Worm (Caenorhabditis elegans): Measurements from ENCODE around the gene rbm-34.

The rbm-34 gene

ce11 chrIV:12085120-12085519 is at the start of gene rbm-34:
rbm-34 (plus strand) TSS chrIV:12085420.
- TF ChIP-seq flt-1 (GFP tag; IDR thresholded peaks at IDR 0.05) (no peak), B0310.2 (tag; optimal IDR thresholded peaks at IDR 0.05) (no peak), ama-1 (optimal IDR thresholded peaks at IDR 0.05) (no peak), tra-4 (tag; optimal IDR thresholded peaks at IDR 0.05) (no peak), hnd-1 (tag; optimal IDR thresholded peaks at IDR 0.05) (no peak), ceh-36 (tag; optimal IDR thresholded peaks at IDR 0.05) (no peak), hmbx-1 (tag; optimal IDR thresholded peaks at IDR 0.05) (no peak), sea-1 (GFP tag; conservative IDR thresholded peaks at IDR 0.05) (no peak), pes-1 (GFP tag; IDR thresholded peaks at IDR 0.05) (no peak), aly-1 (tag; optimal IDR thresholded peaks at IDR 0.05) (no peak), ceh-13 (GFP tag; optimal IDR thresholded peaks at IDR 0.05) (no peak), tbx-11 (GFP tag; IDR thresholded peaks at IDR 0.05) (no peak), scrt-1 (GFP tag; IDR thresholded peaks at IDR 0.05) (no peak), hmg-4 (GFP tag; optimal IDR thresholded peaks at IDR 0.05) (no peak), tbx-37 (GFP tag; conservative IDR thresholded peaks at IDR 0.05) (no peak), F13C5.2 (tag; optimal IDR thresholded peaks at IDR 0.05) (no peak), ets-7 (tag; optimal IDR thresholded peaks at IDR 0.05) (no peak)

ce11 chrIV:12035422-12035821 is 49.8 kb upstream of the rbm-34 start:
- TF ChIP-seq B0310.2 (tag; optimal IDR thresholded peaks at IDR 0.05): no peak
- TF ChIP-seq ets-7 (tag; optimal IDR thresholded peaks at IDR 0.05): no peak
- TF ChIP-seq hnd-1 (tag; optimal IDR thresholded peaks at IDR 0.05): no peak
- TF ChIP-seq hmg-4 (GFP tag; optimal IDR thresholded peaks at IDR 0.05): no peak
- TF ChIP-seq ceh-13 (GFP tag; optimal IDR thresholded peaks at IDR 0.05): no peak
- TF ChIP-seq F13C5.2 (tag; optimal IDR thresholded peaks at IDR 0.05): no peak
- TF ChIP-seq tbx-37 (GFP tag; conservative IDR thresholded peaks at IDR 0.05): no peak
- no peak for TF ChIP-seq aly-1 (tag; optimal IDR thresholded peaks at IDR 0.05)
- no peak for TF ChIP-seq ceh-36 (tag; optimal IDR thresholded peaks at IDR 0.05)
- no peak for TF ChIP-seq tra-4 (tag; optimal IDR thresholded peaks at IDR 0.05)

ce11 chrIV:12036924-12037323 is 48.3 kb upstream of the rbm-34 start:
- TF ChIP-seq ets-7 (tag; optimal IDR thresholded peaks at IDR 0.05) (no peak), B0310.2 (tag; optimal IDR thresholded peaks at IDR 0.05) (no peak), pes-1 (GFP tag; IDR thresholded peaks at IDR 0.05) (no peak), F13C5.2 (tag; optimal IDR thresholded peaks at IDR 0.05) (no peak), tbx-11 (GFP tag; IDR thresholded peaks at IDR 0.05) (no peak), flt-1 (GFP tag; IDR thresholded peaks at IDR 0.05) (no peak), hmg-4 (GFP tag; optimal IDR thresholded peaks at IDR 0.05) (no peak), ama-1 (optimal IDR thresholded peaks at IDR 0.05) (no peak), tbx-37 (GFP tag; conservative IDR thresholded peaks at IDR 0.05) (no peak), ceh-13 (GFP tag; optimal IDR thresholded peaks at IDR 0.05) (no peak), sea-1 (GFP tag; conservative IDR thresholded peaks at IDR 0.05) (no peak), ceh-36 (tag; optimal IDR thresholded peaks at IDR 0.05) (no peak), tra-4 (tag; optimal IDR thresholded peaks at IDR 0.05) (no peak), scrt-1 (GFP tag; IDR thresholded peaks at IDR 0.05) (no peak), aly-1 (tag; optimal IDR thresholded peaks at IDR 0.05) (no peak)

- TF ChIP-seq flt-1 (GFP tag; IDR thresholded peaks at IDR 0.05) (no peak), ceh-13 (GFP tag; optimal IDR thresholded peaks at IDR 0.05) (no peak), sea-1 (GFP tag; conservative IDR thresholded peaks at IDR 0.05) (no peak), pes-1 (GFP tag; IDR thresholded peaks at IDR 0.05) (no peak), scrt-1 (GFP tag; IDR thresholded peaks at IDR 0.05) (no peak)
These were observed 44.8 kb upstream of the rbm-34 start for ce11 chrIV:12040431-12040830.

ce11 chrIV:12043054-12043453 is 42.2 kb upstream of the rbm-34 start:
- TF ChIP-seq hmg-4 (GFP tag; optimal IDR thresholded peaks at IDR 0.05) (no peak), hnd-1 (tag; optimal IDR thresholded peaks at IDR 0.05) (no peak), scrt-1 (GFP tag; IDR thresholded peaks at IDR 0.05) (no peak), hmbx-1 (tag; optimal IDR thresholded peaks at IDR 0.05) (no peak), tbx-11 (GFP tag; IDR thresholded peaks at IDR 0.05) (no peak), sea-1 (GFP tag; conservative IDR thresholded peaks at IDR 0.05) (no peak), ceh-36 (tag; optimal IDR thresholded peaks at IDR 0.05) (no peak), B0310.2 (tag; optimal IDR thresholded peaks at IDR 0.05) (no peak), tbx-37 (GFP tag; conservative IDR thresholded peaks at IDR 0.05) (no peak), aly-1 (tag; optimal IDR thresholded peaks at IDR 0.05) (no peak), pes-1 (GFP tag; IDR thresholded peaks at IDR 0.05) (no peak), flt-1 (GFP tag; IDR thresholded peaks at IDR 0.05) (no peak), F13C5.2 (tag; optimal IDR thresholded peaks at IDR 0.05) (no peak)

ce11 chrIV:12044844-12045738 is 40.1 kb upstream of the rbm-34 start:
- TF ChIP-seq pes-1 (GFP tag; IDR thresholded peaks at IDR 0.05): no peak
- no peak for TF ChIP-seq hmbx-1 (tag; optimal IDR thresholded peaks at IDR 0.05)
- no peak for TF ChIP-seq ceh-36 (tag; optimal IDR thresholded peaks at IDR 0.05)
- TF ChIP-seq tbx-37 (GFP tag; conservative IDR thresholded peaks at IDR 0.05): no peak
- no peak for TF ChIP-seq F13C5.2 (tag; optimal IDR thresholded peaks at IDR 0.05)
- TF ChIP-seq sea-1 (GFP tag; conservative IDR thresholded peaks at IDR 0.05): no peak
- no peak for TF ChIP-seq tbx-11 (GFP tag; IDR thresholded peaks at IDR 0.05)
- TF ChIP-seq aly-1 (tag; optimal IDR thresholded peaks at IDR 0.05): no peak
- TF ChIP-seq flt-1 (GFP tag; IDR thresholded peaks at IDR 0.05): no peak
- no peak for TF ChIP-seq hmg-4 (GFP tag; optimal IDR thresholded peaks at IDR 0.05)
- TF ChIP-seq ets-7 (tag; optimal IDR thresholded peaks at IDR 0.05): no peak
- TF ChIP-seq hnd-1 (tag; optimal IDR thresholded peaks at IDR 0.05): no peak
- no peak for TF ChIP-seq ceh-13 (GFP tag; optimal IDR thresholded peaks at IDR 0.05)
- TF ChIP-seq scrt-1 (GFP tag; IDR thresholded peaks at IDR 0.05): no peak
- TF ChIP-seq B0310.2 (tag; optimal IDR thresholded peaks at IDR 0.05): no peak
- TF ChIP-seq ama-1 (optimal IDR thresholded peaks at IDR 0.05): no peak
- TF ChIP-seq tra-4 (tag; optimal IDR thresholded peaks at IDR 0.05): no peak

Data from whole organism, early embryonic.